Worm (Caenorhabditis elegans) whole organism, L4/young adult: Measurements from ENCODE around the gene C16C8.19.

Experiments used
- W03F9.2 ChIP-seq: fragments of 150-350 bp; optimal IDR thresholded peaks from 2 replicates; lab custom pipeline; 2014; ENCODE audit warnings: missing biosample characterization, missing genetic modification characterization
- him-1 ChIP-seq: sonication (generic microtip); optimal IDR thresholded peaks from 2 replicates; lab custom pipeline; 2016; ENCODE audit warnings: missing genotype, missing genetic modification reagents, missing genetic modification characterization, missing compliant biosample characterization

- TF ChIP-seq W03F9.2 (tag; lab: Kevin White, UChicago) (no peak), him-1 (tag; lab: Kevin White, UChicago) (no peak)
Observed at ce11 chrII:3437393-3437792, 20.9 kb upstream of the C16C8.19 start.
